Worm (Caenorhabditis elegans) whole organism, L1 larva: ENCODE measurements around the gene F58B4.5.
A peak's percentile ranks its signal among the peaks of the same experiment; 100 is the strongest.

Experiments
- C16A3.4 ChIP-seq: fragments of 150-350 bp; optimal IDR thresholded peaks from 2 replicates; lab custom pipeline; 2014; ENCODE audit warnings: missing biosample characterization, missing genetic modification characterization
- C34B4.2 ChIP-seq: sonication (generic microtip); optimal IDR thresholded peaks from 2 replicates; lab custom pipeline; 2017; ENCODE audit warnings: mild to moderate bottlenecking, missing genetic modification characterization, missing compliant biosample characterization
- F16B12.6 ChIP-seq: fragments of 150-350 bp; optimal IDR thresholded peaks from 2 replicates; lab custom pipeline; 2014; ENCODE audit warnings: missing biosample characterization, missing genetic modification characterization
- Y116A8C.19 ChIP-seq: sonication (generic microtip); optimal IDR thresholded peaks from 2 replicates; lab custom pipeline; 2016; ENCODE audit warnings: missing compliant biosample characterization, missing genetic modification characterization, borderline replicate concordance
- alr-1 ChIP-seq: fragments of 200-800 bp; sonication (Bioruptor generic); optimal IDR thresholded peaks from 2 replicates; lab custom pipeline; 2018; ENCODE audit warnings: borderline replicate concordance, mild to moderate bottlenecking, missing genetic modification characterization, missing compliant biosample characterization
- ama-1 ChIP-seq: fragments of 150-350 bp; optimal IDR thresholded peaks from 2 replicates; lab custom pipeline; 2014
- blmp-1 ChIP-seq: fragments of 150-350 bp; optimal IDR thresholded peaks from 2 replicates; lab custom pipeline; 2014; ENCODE audit warnings: missing biosample characterization, missing genetic modification characterization
- ceh-63 ChIP-seq: fragments of 200-800 bp; sonication (Bioruptor generic); optimal IDR thresholded peaks from 2 replicates; lab custom pipeline; 2018; ENCODE audit warnings: mild to moderate bottlenecking, missing genetic modification characterization, missing compliant biosample characterization
- ceh-88 ChIP-seq: fragments of 200-800 bp; sonication (Bioruptor generic); IDR thresholded peaks from 2 replicates; pipeline ENCODE4 v1.3.6; 2022; ENCODE audit warnings: missing genetic modification characterization, missing compliant biosample characterization
- ces-1 ChIP-seq: fragments of 150-350 bp; optimal IDR thresholded peaks from 2 replicates; lab custom pipeline; 2014; ENCODE audit warnings: missing biosample characterization, missing genetic modification reagents, missing genetic modification characterization
- dpl-1 ChIP-seq, 3 experiments: fragments of 150-350 bp in 2 of 3; sonication (generic microtip) in 1 of 3; optimal IDR thresholded peaks; 2 replicates each; lab custom pipeline; 2014 to 2017; ENCODE audit warnings: missing biosample characterization in 3 of 3, missing genetic modification characterization in 3 of 3, missing genetic modification reagents in 3 of 3
- dsc-1 ChIP-seq: sonication (generic microtip); optimal IDR thresholded peaks from 2 replicates; lab custom pipeline; 2016; ENCODE audit warnings: mild to moderate bottlenecking, missing genetic modification characterization, missing compliant biosample characterization
- efl-1 ChIP-seq, 4 experiments: fragments of 150-350 bp; optimal IDR thresholded peaks in 3 of 4; peaks in 1 of 4; 1 replicate in 1 of 4; 2 replicates in 3 of 4; lab custom pipeline; 2014; ENCODE audit warnings: missing biosample characterization in 2 of 4, missing genetic modification characterization in 2 of 4, missing genetic modification reagents in 2 of 4
- efl-3 ChIP-seq: fragments of 200-800 bp; sonication (Bioruptor generic); optimal IDR thresholded peaks from 2 replicates; lab custom pipeline; 2018; ENCODE audit warnings: mild to moderate bottlenecking, missing genetic modification characterization, missing compliant biosample characterization
- egl-13 ChIP-seq: sonication (generic microtip); optimal IDR thresholded peaks from 2 replicates; lab custom pipeline; 2016; ENCODE audit warnings: missing genotype, missing genetic modification reagents, missing genetic modification characterization, missing compliant biosample characterization
- elt-2 ChIP-seq: sonication (generic microtip); optimal IDR thresholded peaks from 2 replicates; lab custom pipeline; 2016; ENCODE audit warnings: missing genetic modification characterization, mild to moderate bottlenecking, inconsistent platforms, missing compliant biosample characterization, missing genetic modification reagents
- fkh-10 ChIP-seq: sonication (generic microtip); optimal IDR thresholded peaks from 2 replicates; lab custom pipeline; 2017; ENCODE audit warnings: missing biosample characterization, missing genetic modification reagents, missing genetic modification characterization
- fkh-4 ChIP-seq: sonication (generic microtip); optimal IDR thresholded peaks from 2 replicates; lab custom pipeline; 2016; ENCODE audit warnings: missing compliant biosample characterization, missing genetic modification characterization, borderline replicate concordance
- hlh-17 ChIP-seq: fragments of 200-800 bp; sonication (Bioruptor generic); optimal IDR thresholded peaks from 2 replicates; lab custom pipeline; 2018; ENCODE audit warnings: missing genetic modification characterization, mild to moderate bottlenecking, missing compliant biosample characterization, moderate library complexity, borderline replicate concordance
- hpl-2 ChIP-seq: fragments of 150-350 bp; optimal IDR thresholded peaks from 2 replicates; lab custom pipeline; 2014; ENCODE audit warnings: missing biosample characterization, missing genetic modification reagents, missing genetic modification characterization
- irx-1 ChIP-seq: sonication (generic microtip); optimal IDR thresholded peaks from 2 replicates; lab custom pipeline; 2016; ENCODE audit warnings: missing genetic modification characterization, missing compliant biosample characterization
- isw-1 ChIP-seq: fragments of 200-800 bp; sonication (Bioruptor generic); IDR thresholded peaks from 2 replicates; pipeline ENCODE4 v1.3.6; 2022; ENCODE audit warnings: missing genetic modification characterization, missing compliant biosample characterization
- jun-1 ChIP-seq: fragments of 150-350 bp; optimal IDR thresholded peaks from 2 replicates; lab custom pipeline; 2014; ENCODE audit warnings: missing biosample characterization, missing genetic modification reagents, missing genetic modification characterization
- lin-15B ChIP-seq: fragments of 150-350 bp; sonication (generic microtip); optimal IDR thresholded peaks from 3 replicates; lab custom pipeline; 2014; ENCODE audit warnings: missing biosample characterization, missing genetic modification characterization
- lin-35 ChIP-seq, 2 experiments: fragments of 150-350 bp; optimal IDR thresholded peaks; 2 replicates each; lab custom pipeline; 2014; ENCODE audit warnings: missing biosample characterization in 2 of 2, missing genetic modification characterization in 2 of 2, missing genetic modification reagents in 2 of 2
- lsy-2 ChIP-seq, 2 experiments: fragments of 150-350 bp; optimal IDR thresholded peaks; 2 replicates each; lab custom pipeline; 2014; ENCODE audit warnings: missing biosample characterization in 2 of 2, missing genetic modification characterization in 2 of 2
- mef-2 ChIP-seq: fragments of 150-350 bp; optimal IDR thresholded peaks from 2 replicates; lab custom pipeline; 2014; ENCODE audit warnings: missing biosample characterization, missing genetic modification characterization
- mep-1 ChIP-seq: fragments of 150-350 bp; optimal IDR thresholded peaks from 2 replicates; lab custom pipeline; 2014; ENCODE audit warnings: missing biosample characterization, missing genetic modification characterization
- nhr-20 ChIP-seq: sonication (generic microtip); optimal IDR thresholded peaks from 2 replicates; lab custom pipeline; 2016; ENCODE audit warnings: mild to moderate bottlenecking, missing genetic modification characterization, missing compliant biosample characterization
- nhr-237 ChIP-seq: fragments of 150-350 bp; optimal IDR thresholded peaks from 2 replicates; lab custom pipeline; 2014; ENCODE audit warnings: missing biosample characterization, missing genetic modification characterization
- nhr-47 ChIP-seq: sonication (generic microtip); optimal IDR thresholded peaks from 2 replicates; lab custom pipeline; 2016; ENCODE audit warnings: mild to moderate bottlenecking, missing genetic modification characterization, moderate library complexity, missing compliant biosample characterization
- nhr-71 ChIP-seq: sonication (generic microtip); optimal IDR thresholded peaks from 2 replicates; lab custom pipeline; 2016; ENCODE audit warnings: mild to moderate bottlenecking, missing genetic modification characterization, moderate library complexity, missing compliant biosample characterization
- nhr-76 ChIP-seq: sonication (generic microtip); optimal IDR thresholded peaks from 2 replicates; lab custom pipeline; 2017; ENCODE audit warnings: missing biosample characterization, missing genetic modification characterization
- nhr-85 ChIP-seq: sonication (generic microtip); peaks from one replicate; lab custom pipeline; 2016; ENCODE audit warnings: missing genetic modification characterization, inconsistent platforms, missing compliant biosample characterization
- nhr-90 ChIP-seq: sonication (generic microtip); optimal IDR thresholded peaks from 2 replicates; lab custom pipeline; 2016; ENCODE audit warnings: mild to moderate bottlenecking, missing genetic modification characterization, missing compliant biosample characterization; ENCODE audit not compliant: poor library complexity
- pqm-1 ChIP-seq: sonication (generic microtip); optimal IDR thresholded peaks from 3 replicates; lab custom pipeline; 2017; ENCODE audit warnings: missing biosample characterization, missing genetic modification characterization
- rnt-1 ChIP-seq: sonication (generic microtip); optimal IDR thresholded peaks from 2 replicates; lab custom pipeline; 2016; ENCODE audit warnings: mild to moderate bottlenecking, missing genetic modification characterization, moderate library complexity, missing compliant biosample characterization
- skn-1 ChIP-seq: fragments of 150-350 bp; optimal IDR thresholded peaks from 2 replicates; lab custom pipeline; 2014; ENCODE audit warnings: missing biosample characterization, missing genetic modification characterization
- snpc-4 ChIP-seq: fragments of 150-350 bp; optimal IDR thresholded peaks from 2 replicates; lab custom pipeline; 2014; ENCODE audit warnings: missing biosample characterization, missing genetic modification characterization
- snu-23 ChIP-seq: sonication (generic microtip); optimal IDR thresholded peaks from 2 replicates; lab custom pipeline; 2016; ENCODE audit warnings: missing genetic modification characterization, missing compliant biosample characterization
- sptf-1 ChIP-seq: fragments of 150-350 bp; optimal IDR thresholded peaks from 2 replicates; lab custom pipeline; 2014; ENCODE audit warnings: missing biosample characterization, missing genetic modification characterization
- sup-37 ChIP-seq: fragments of 200-800 bp; sonication (Bioruptor generic); optimal IDR thresholded peaks from 2 replicates; lab custom pipeline; 2018; ENCODE audit warnings: mild to moderate bottlenecking, missing genetic modification characterization, missing compliant biosample characterization
- unc-130 ChIP-seq: fragments of 150-350 bp; optimal IDR thresholded peaks from 2 replicates; lab custom pipeline; 2017; ENCODE audit warnings: missing biosample characterization, missing genetic modification characterization, inconsistent platforms
- unc-30 ChIP-seq: sonication (generic microtip); optimal IDR thresholded peaks from 2 replicates; lab custom pipeline; 2017; ENCODE audit warnings: missing biosample characterization, missing genetic modification characterization
- unc-86 ChIP-seq: sonication (generic microtip); optimal IDR thresholded peaks from 2 replicates; lab custom pipeline; 2016; ENCODE audit warnings: missing genetic modification characterization, missing compliant biosample characterization
- vab-15 ChIP-seq: sonication (generic microtip); optimal IDR thresholded peaks from 2 replicates; lab custom pipeline; 2017; ENCODE audit warnings: missing genotype, mild to moderate bottlenecking, missing genetic modification characterization, missing compliant biosample characterization
- xbp-1 ChIP-seq: sonication (generic microtip); optimal IDR thresholded peaks from 2 replicates; lab custom pipeline; 2016; ENCODE audit warnings: missing genetic modification characterization, missing compliant biosample characterization
- zag-1 ChIP-seq: fragments of 150-350 bp; optimal IDR thresholded peaks from 2 replicates; lab custom pipeline; 2014; ENCODE audit warnings: missing biosample characterization, missing genetic modification characterization
- ztf-11 ChIP-seq, 2 experiments: sonication (generic microtip); optimal IDR thresholded peaks; 2 replicates each; lab custom pipeline; 2016 to 2017; ENCODE audit warnings: missing genetic modification characterization in 2 of 2, missing biosample characterization in 1 of 2, missing compliant biosample characterization in 1 of 2
- ztf-4 ChIP-seq: fragments of 150-350 bp; optimal IDR thresholded peaks from 2 replicates; lab custom pipeline; 2014; ENCODE audit warnings: missing biosample characterization, missing genetic modification characterization

F58B4.5 gene

ce11 chrV:10961448-10961870 lies 29.0 kb downstream of the F58B4.5 start (continued):
- TF ChIP-seq ztf-11 (tag; optimal IDR thresholded peaks at IDR 0.05; lab: Kevin White, UChicago) (peak in 1 of 2 experiments; percentile 18), dsc-1 (tag; lab: Kevin White, UChicago) (peak; percentile 95), xbp-1 (tag; lab: Kevin White, UChicago) (peak; percentile 77), rnt-1 (peak; percentile 42), pqm-1 (no peak), ces-1 (GFP tag; lab: Kevin White, UChicago) (peak; percentile 64), snpc-4 (tag; lab: Kevin White, UChicago) (peak; percentile 6), elt-2 (tag; lab: Kevin White, UChicago) (no peak), nhr-90 (peak; percentile 9), egl-13 (tag; lab: Kevin White, UChicago) (peak; percentile 44), ama-1 (lab: Kevin White, UChicago) (no peak), sup-37 (peak; percentile 5), efl-3 (no peak), mep-1 (tag; lab: Kevin White, UChicago) (no peak), lin-15B (tag; lab: Kevin White, UChicago) (no peak)

DNA sequence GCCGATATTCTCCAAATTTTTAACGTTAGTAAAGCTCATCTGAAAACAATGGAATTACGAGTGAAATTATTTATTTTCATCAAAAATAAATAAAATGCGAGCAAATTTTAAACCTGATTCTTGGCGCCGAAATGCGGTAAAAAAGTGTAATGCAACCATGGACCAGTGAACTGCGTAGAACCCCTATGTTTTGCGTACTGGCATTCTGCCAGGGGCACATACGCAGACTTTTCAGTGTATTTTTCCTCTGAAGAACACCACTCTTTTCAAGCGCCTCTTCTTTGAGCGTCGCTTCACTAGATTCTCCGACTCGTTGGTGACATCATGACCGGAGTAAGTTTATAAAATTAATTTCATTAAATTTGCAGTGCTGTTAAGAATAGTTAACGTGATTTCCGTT lies 33.0 kb downstream of the F58B4.5 start, which contains the start of the genes ctf-4 and eef-1G:
ctf-4 (minus strand) TSS at position 39 of the 400 bp plus-strand sequence.
eef-1G (plus strand) TSS at position 219 of the 400 bp plus-strand sequence.
- TF ChIP-seq zag-1 (tag; lab: Kevin White, UChicago) = peak; percentile 46
- TF ChIP-seq hpl-2 (GFP tag; lab: Kevin White, UChicago) = peak; percentile 89
- peak; percentile 80 for TF ChIP-seq fkh-10 (GFP tag; lab: Kevin White, UChicago)
- TF ChIP-seq snu-23 = peak; percentile 98
- TF ChIP-seq ceh-88 = peak; percentile 85
- TF ChIP-seq skn-1 (tag; lab: Kevin White, UChicago) = peak; percentile 96
- peak; percentile 93 for TF ChIP-seq ztf-4 (tag; lab: Kevin White, UChicago)
- no peak for TF ChIP-seq hlh-17 (GFP tag; lab: Kevin White, UChicago)
- no peak for TF ChIP-seq alr-1 (tag; lab: Kevin White, UChicago)
- TF ChIP-seq ama-1 (lab: Kevin White, UChicago) = peak; percentile 51
- TF ChIP-seq efl-1 (optimal IDR thresholded peaks at IDR 0.05; lab: Kevin White, UChicago) = peak; percentile 96 to 99
- peak; percentile 94 to 99 for TF ChIP-seq efl-1 (GFP tag; optimal IDR thresholded peaks at IDR 0.05 in 1 of 2; lab: Kevin White, UChicago)
- peak; percentile 68 for TF ChIP-seq F16B12.6
- peak; percentile 15 for TF ChIP-seq nhr-76 (tag; lab: Kevin White, UChicago)
- no peak for TF ChIP-seq ceh-63 (GFP tag; lab: Kevin White, UChicago)
- TF ChIP-seq irx-1 (tag; lab: Kevin White, UChicago) = peak; percentile 90
- peak in 1 of 2 experiments; percentile 67 for TF ChIP-seq ztf-11 (tag; optimal IDR thresholded peaks at IDR 0.05; lab: Kevin White, UChicago)
- TF ChIP-seq nhr-90 = peak; percentile 96
- TF ChIP-seq blmp-1 = peak; percentile 92
- peak; percentile 98 for TF ChIP-seq C16A3.4 (tag; lab: Kevin White, UChicago)
- peak; percentile 95 for TF ChIP-seq dsc-1 (tag; lab: Kevin White, UChicago)
- TF ChIP-seq nhr-71 (tag; lab: Kevin White, UChicago) = peak; percentile 98
- peak; percentile 97 to 99 for TF ChIP-seq lin-35 (GFP tag; optimal IDR thresholded peaks at IDR 0.05; lab: Kevin White, UChicago)
- TF ChIP-seq ces-1 (GFP tag; lab: Kevin White, UChicago) = no peak
- peak; percentile 96 for TF ChIP-seq rnt-1
- peak; percentile 74 for TF ChIP-seq vab-15 (tag; lab: Kevin White, UChicago)
- TF ChIP-seq isw-1 = peak; percentile 94
- TF ChIP-seq dpl-1 (GFP tag; optimal IDR thresholded peaks at IDR 0.05; lab: Kevin White, UChicago) = peak; percentile 95 to 96 (median 95)
- TF ChIP-seq unc-30 (tag; lab: Kevin White, UChicago) = no peak
- peak; percentile 67 for TF ChIP-seq fkh-4
- TF ChIP-seq unc-86 = peak; percentile 91
- peak; percentile 94 to 97 for TF ChIP-seq lsy-2 (tag; optimal IDR thresholded peaks at IDR 0.05; lab: Kevin White, UChicago)
- TF ChIP-seq nhr-20 (tag; lab: Kevin White, UChicago) = peak; percentile 99
- TF ChIP-seq xbp-1 (tag; lab: Kevin White, UChicago) = peak; percentile 96
- TF ChIP-seq jun-1 = peak; percentile 91
- no peak for TF ChIP-seq Y116A8C.19 (tag; lab: Kevin White, UChicago)
- no peak for TF ChIP-seq sptf-1
- peak; percentile 89 for TF ChIP-seq nhr-237 (tag; lab: Kevin White, UChicago)
- peak; percentile 96 for TF ChIP-seq nhr-47 (tag; lab: Kevin White, UChicago)
- peak; percentile 92 for TF ChIP-seq lin-15B (tag; lab: Kevin White, UChicago)
- TF ChIP-seq C34B4.2 (tag; lab: Kevin White, UChicago) = no peak
- peak; percentile 99 for TF ChIP-seq unc-130 (tag; lab: Kevin White, UChicago)
- no peak for TF ChIP-seq efl-3
- peak; percentile 48 for TF ChIP-seq mef-2 (tag; lab: Kevin White, UChicago)
- TF ChIP-seq nhr-85 = peak; percentile 98
